Fruit fly (Drosophila melanogaster) whole organism, embryonic: ENCODE results near the gene PAN3.
A peak's percentile ranks its signal among the peaks of the same experiment; 100 is the strongest.

Source experiments
- Atf-2 ChIP-seq: fragments of 200-800 bp; sonication (Bioruptor generic); optimal IDR thresholded peaks from 2 replicates; lab custom pipeline; 2016; ENCODE audit warnings: missing biosample characterization, missing genetic modification characterization
- CG10209 ChIP-seq: fragments of 200-800 bp; sonication (Bioruptor generic); optimal IDR thresholded peaks from 3 replicates; lab custom pipeline; 2017; ENCODE audit warnings: missing biosample characterization, mild to moderate bottlenecking, missing genetic modification characterization, missing genetic modification reagents
- CG1024 ChIP-seq: fragments of 200-800 bp; sonication (Bioruptor generic); IDR thresholded peaks from 2 replicates; pipeline ENCODE4 v1.3.6; 2022; ENCODE audit warnings: missing biosample characterization, missing genetic modification characterization
- CG12942 ChIP-seq: fragments of 200-800 bp; sonication (Bioruptor generic); optimal IDR thresholded peaks from 3 replicates; lab custom pipeline; 2016; ENCODE audit warnings: missing biosample characterization, missing genetic modification characterization
- CG13123 ChIP-seq: fragments of 200-800 bp; sonication (Bioruptor generic); optimal IDR thresholded peaks from 2 replicates; lab custom pipeline; 2016; ENCODE audit warnings: missing biosample characterization, missing genetic modification characterization
- CG13296 ChIP-seq: fragments of 200-800 bp; sonication (Bioruptor generic); optimal IDR thresholded peaks from 3 replicates; lab custom pipeline; 2018; ENCODE audit warnings: missing biosample characterization, mild to moderate bottlenecking, missing genetic modification characterization
- CG14050 ChIP-seq: fragments of 200-800 bp; sonication (Bioruptor generic); IDR thresholded peaks from 3 replicates; pipeline ENCODE4 v1.3.6; 2022; ENCODE audit warnings: missing biosample characterization, missing genetic modification characterization
- CG1792 ChIP-seq: fragments of 200-800 bp; sonication (Bioruptor generic); optimal IDR thresholded peaks from 2 replicates; lab custom pipeline; 2016; ENCODE audit warnings: missing biosample characterization, missing genetic modification characterization
- CG18011 ChIP-seq: fragments of 200-800 bp; sonication (Bioruptor generic); optimal IDR thresholded peaks from 2 replicates; lab custom pipeline; 2017; ENCODE audit warnings: missing biosample characterization, missing genetic modification characterization, mild to moderate bottlenecking, moderate library complexity, missing genotype
- CG18599 ChIP-seq: fragments of 200-800 bp; sonication (Bioruptor generic); optimal IDR thresholded peaks from 3 replicates; lab custom pipeline; 2017; ENCODE audit warnings: missing biosample characterization, missing genetic modification characterization, mild to moderate bottlenecking, moderate library complexity, missing genetic modification reagents
- CG8478 ChIP-seq: fragments of >200 bp; optimal IDR thresholded peaks from 2 replicates; lab custom pipeline; 2018
- CkIIα-i1 ChIP-seq: fragments of 200-800 bp; sonication (Bioruptor generic); IDR thresholded peaks from 2 replicates; pipeline ENCODE4 v1.3.6; 2022; ENCODE audit warnings: missing biosample characterization, missing genetic modification characterization
- CoRest ChIP-seq: fragments of 200-800 bp; sonication (Bioruptor generic); optimal IDR thresholded peaks from 3 replicates; lab custom pipeline; 2018; ENCODE audit warnings: missing biosample characterization, mild to moderate bottlenecking, missing genetic modification characterization, moderate library complexity
- Dip3 ChIP-seq: fragments of 200-800 bp; sonication (Bioruptor generic); optimal IDR thresholded peaks from 3 replicates; lab custom pipeline; 2016; ENCODE audit warnings: missing biosample characterization, missing genetic modification characterization
- Fer3 ChIP-seq: fragments of 200-800 bp; sonication (Bioruptor generic); optimal IDR thresholded peaks from 2 replicates; lab custom pipeline; 2018; ENCODE audit warnings: missing biosample characterization, mild to moderate bottlenecking, missing genetic modification characterization, moderate library complexity
- Gug ChIP-seq: fragments of 200-800 bp; sonication (Bioruptor generic); IDR thresholded peaks from 4 replicates; pipeline ENCODE4 v1.3.6; 2022; ENCODE audit warnings: missing biosample characterization, missing genetic modification characterization
- HLH54F ChIP-seq: fragments of 200-800 bp; sonication (Bioruptor generic); optimal IDR thresholded peaks from 3 replicates; lab custom pipeline; 2016; ENCODE audit warnings: missing biosample characterization, missing genetic modification characterization
- Hand ChIP-seq: fragments of 200-800 bp; sonication (Bioruptor generic); optimal IDR thresholded peaks from 2 replicates; lab custom pipeline; 2017; ENCODE audit warnings: mild to moderate bottlenecking, missing biosample characterization, missing genetic modification reagents, missing genetic modification characterization
- Meics ChIP-seq: fragments of 200-800 bp; sonication (Bioruptor generic); optimal IDR thresholded peaks from 2 replicates; lab custom pipeline; 2017; ENCODE audit warnings: missing biosample characterization, mild to moderate bottlenecking, missing genetic modification characterization
- Mes4 ChIP-seq: fragments of 200-800 bp; sonication (Bioruptor generic); optimal IDR thresholded peaks from 2 replicates; lab custom pipeline; 2016; ENCODE audit warnings: missing biosample characterization, missing genetic modification characterization
- Oaz ChIP-seq: fragments of 200-800 bp; sonication (Bioruptor generic); IDR thresholded peaks from 2 replicates; pipeline ENCODE4 v1.3.6; 2022; ENCODE audit warnings: missing biosample characterization, missing genetic modification characterization
- Opbp ChIP-seq: fragments of 200-800 bp; sonication (Bioruptor generic); IDR thresholded peaks from 3 replicates; pipeline ENCODE4 v1.3.6; 2022; ENCODE audit warnings: missing biosample characterization, missing genetic modification characterization; ENCODE audit not compliant: partially characterized antibody
- Scr ChIP-seq: fragments of 200-800 bp; sonication (Bioruptor generic); IDR thresholded peaks from 2 replicates; pipeline ENCODE4 v1.3.6; 2022; ENCODE audit warnings: missing biosample characterization, missing genetic modification characterization; ENCODE audit not compliant: partially characterized antibody
- Six4 ChIP-seq: fragments of 200-800 bp; sonication (Bioruptor generic); optimal IDR thresholded peaks from 2 replicates; lab custom pipeline; 2016; ENCODE audit warnings: missing biosample characterization, missing genetic modification characterization
- Sox100B ChIP-seq: fragments of 200-800 bp; sonication (Bioruptor generic); optimal IDR thresholded peaks from 3 replicates; lab custom pipeline; 2018; ENCODE audit warnings: missing biosample characterization, mild to moderate bottlenecking, missing genetic modification characterization
- YL-1 ChIP-seq: fragments of 200-800 bp; sonication (Bioruptor generic); optimal IDR thresholded peaks from 3 replicates; lab custom pipeline; 2017; ENCODE audit warnings: missing biosample characterization, mild to moderate bottlenecking, missing genetic modification characterization
- ash1 ChIP-seq: fragments of 200-800 bp; sonication (Bioruptor generic); optimal IDR thresholded peaks from 2 replicates; lab custom pipeline; 2018; ENCODE audit warnings: missing biosample characterization, mild to moderate bottlenecking, missing genetic modification characterization
- br ChIP-seq: fragments of >200 bp; optimal IDR thresholded peaks from 2 replicates; lab custom pipeline; 2017
- corto ChIP-seq: fragments of 200-800 bp; sonication (Bioruptor generic); optimal IDR thresholded peaks from 2 replicates; lab custom pipeline; 2016; ENCODE audit warnings: missing biosample characterization, mild to moderate bottlenecking, missing genetic modification characterization, moderate library complexity
- cwo ChIP-seq: fragments of 200-800 bp; sonication (Bioruptor generic); optimal IDR thresholded peaks from 3 replicates; lab custom pipeline; 2017; ENCODE audit warnings: missing biosample characterization, missing genetic modification characterization, mild to moderate bottlenecking, moderate library complexity, missing genetic modification reagents
- fd102C ChIP-seq: fragments of 200-800 bp; sonication (Bioruptor generic); optimal IDR thresholded peaks from 2 replicates; lab custom pipeline; 2018; ENCODE audit warnings: missing biosample characterization, mild to moderate bottlenecking, missing genetic modification characterization, moderate library complexity
- gfzf ChIP-seq: fragments of 200-800 bp; sonication (Bioruptor generic); optimal IDR thresholded peaks from 2 replicates; lab custom pipeline; 2016; ENCODE audit warnings: missing biosample characterization, mild to moderate bottlenecking, missing genetic modification characterization, moderate library complexity
- ind ChIP-seq: fragments of 200-800 bp; sonication (Bioruptor generic); optimal IDR thresholded peaks from 3 replicates; lab custom pipeline; 2016; ENCODE audit warnings: missing biosample characterization, missing genetic modification characterization
- klu ChIP-seq: fragments of 200-800 bp; sonication (Bioruptor generic); IDR thresholded peaks from 2 replicates; pipeline ENCODE4 v1.3.6; 2022; ENCODE audit warnings: missing biosample characterization, missing genetic modification characterization
- lbe ChIP-seq: fragments of 200-800 bp; sonication (Bioruptor generic); optimal IDR thresholded peaks from 2 replicates; lab custom pipeline; 2016; ENCODE audit warnings: missing biosample characterization, mild to moderate bottlenecking, missing genetic modification characterization
- lov ChIP-seq, 2 experiments: fragments of 200-800 bp in 1 of 2; fragments of >200 bp in 1 of 2; sonication (Bioruptor generic) in 1 of 2; IDR thresholded peaks in 1 of 2; optimal IDR thresholded peaks in 1 of 2; 2 replicates in 1 of 2; 3 replicates in 1 of 2; pipeline versions ENCODE4 v1.3.6 to Lab custom; 2017 to 2022; ENCODE audit warnings: missing biosample characterization in 1 of 2, missing genetic modification characterization in 1 of 2
- org-1 ChIP-seq: fragments of 200-800 bp; sonication (Bioruptor generic); optimal IDR thresholded peaks from 2 replicates; lab custom pipeline; 2017; ENCODE audit warnings: missing biosample characterization, missing genetic modification characterization
- otp ChIP-seq: fragments of 200-800 bp; sonication (Bioruptor generic); IDR thresholded peaks from 3 replicates; pipeline ENCODE4, ENCODE4 v1.3.6; 2022; ENCODE audit warnings: missing biosample characterization, missing genetic modification characterization
- pros ChIP-seq: fragments of 200-800 bp; sonication (Bioruptor generic); optimal IDR thresholded peaks from 3 replicates; lab custom pipeline; 2019; ENCODE audit warnings: missing biosample characterization, mild to moderate bottlenecking, missing genetic modification characterization, moderate library complexity
- psq ChIP-seq: fragments of 200-800 bp; sonication (Bioruptor generic); optimal IDR thresholded peaks from 2 replicates; lab custom pipeline; 2017; ENCODE audit warnings: missing biosample characterization, missing genetic modification characterization
- pum ChIP-seq: fragments of 200-800 bp; sonication (Bioruptor generic); optimal IDR thresholded peaks from 2 replicates; lab custom pipeline; 2016; ENCODE audit warnings: missing biosample characterization, missing genetic modification characterization
- ro ChIP-seq: fragments of 200-800 bp; sonication (Bioruptor generic); IDR thresholded peaks from 2 replicates; pipeline ENCODE4 v1.3.6; 2022; ENCODE audit warnings: missing biosample characterization, missing genetic modification characterization
- sens ChIP-seq: fragments of 200-800 bp; sonication (Bioruptor generic); peaks from one replicate; lab custom pipeline; 2016; ENCODE audit warnings: missing biosample characterization, missing genetic modification characterization
- shn ChIP-seq: fragments of 200-800 bp; sonication (Bioruptor generic); optimal IDR thresholded peaks from 3 replicates; lab custom pipeline; 2016; ENCODE audit warnings: missing biosample characterization, missing genetic modification characterization
- sima ChIP-seq: fragments of 200-800 bp; sonication (Bioruptor generic); optimal IDR thresholded peaks from 2 replicates; lab custom pipeline; 2016; ENCODE audit warnings: missing biosample characterization, missing genetic modification characterization
- slou ChIP-seq: fragments of 200-800 bp; sonication (Bioruptor generic); optimal IDR thresholded peaks from 3 replicates; lab custom pipeline; 2016; ENCODE audit warnings: missing biosample characterization, missing genetic modification characterization
- twi ChIP-seq: fragments of 200-800 bp; optimal IDR thresholded peaks from 2 replicates; lab custom pipeline; 2019; ENCODE audit warnings: missing biosample characterization, mild to moderate bottlenecking, missing genetic modification characterization, moderate library complexity
- wdn ChIP-seq: fragments of 200-800 bp; sonication (Bioruptor generic); IDR thresholded peaks from 2 replicates; pipeline ENCODE4 v1.3.6; 2022; ENCODE audit warnings: missing biosample characterization, missing genetic modification characterization
- yki ChIP-seq: fragments of >200 bp; optimal IDR thresholded peaks from 3 replicates; lab custom pipeline; 2018

PAN3 gene

dm6 chr3L:3070274-3071204 lies at the start of gene PAN3, which contains the start of gene CG32486 (continued):
- TF ChIP-seq CG18599 (GFP tag; lab: Kevin White, UChicago) (peak; percentile 53), wdn (no peak), CG8478 (lab: Kevin White, UChicago) (no peak), sima (GFP tag; lab: Kevin White, UChicago) (no peak), CG14050 (no peak), ro (GFP tag; lab: Robert Waterston, UW) (no peak), gfzf (GFP tag; lab: Kevin White, UChicago) (peak; percentile 90), Scr (GFP tag; lab: Robert Waterston, UW) (peak; percentile 86), org-1 (GFP tag; lab: Kevin White, UChicago) (no peak), lbe (GFP tag; lab: Kevin White, UChicago) (peak; percentile 47), cwo (GFP tag; lab: Kevin White, UChicago) (peak; percentile 23), CG1792 (no peak), lov (optimal IDR thresholded peaks at IDR 0.05; lab: Kevin White, UChicago) (no peak), lov (GFP tag; IDR thresholded peaks at IDR 0.05; lab: Robert Waterston, UW) (peak; percentile 68; the same call in 1 of the 3 replicates), klu (GFP tag; lab: Robert Waterston, UW) (no peak), Dip3 (peak; percentile 44), shn (GFP tag; lab: Kevin White, UChicago) (no peak), ind (GFP tag; lab: Kevin White, UChicago) (peak; percentile 8), CkIIα-i1 (GFP tag; lab: Robert Waterston, UW) (no peak), slou (peak; percentile 25), HLH54F (GFP tag; lab: Kevin White, UChicago) (peak; percentile 10), Mes4 (GFP tag; lab: Kevin White, UChicago) (no peak), CG10209 (GFP tag; lab: Kevin White, UChicago) (peak; percentile 48), Gug (peak; percentile 27; the same call in 1 of the 4 replicates), twi (peak; percentile 40), Six4 (no peak), sens (GFP tag; lab: Kevin White, UChicago) (peak; percentile 82), Hand (GFP tag; lab: Kevin White, UChicago) (peak; percentile 49), corto (peak; percentile 2), CG18011 (GFP tag; lab: Kevin White, UChicago) (peak; percentile 3), fd102C (GFP tag; lab: Kevin White, UChicago) (peak; percentile 18), Sox100B (GFP tag; lab: Kevin White, UChicago) (no peak), CG13296 (GFP tag; lab: Kevin White, UChicago) (peak; percentile 37), Oaz (GFP tag; lab: Robert Waterston, UW) (no peak), Atf-2 (GFP tag; lab: Kevin White, UChicago) (no peak), CG1024 (GFP tag; lab: Robert Waterston, UW) (peak; percentile 52; the same call in 1 of the 2 replicates), YL-1 (GFP tag; lab: Kevin White, UChicago) (peak; percentile 54), Meics (GFP tag; lab: Kevin White, UChicago) (peak; percentile 33), otp (GFP tag; lab: Robert Waterston, UW) (peak; percentile 39; the same call in 1 of the 3 replicates), yki (lab: Kevin White, UChicago) (no peak), CG12942 (GFP tag; lab: Kevin White, UChicago) (peak; percentile 31), br (lab: Kevin White, UChicago) (no peak), psq (peak; percentile 95), ash1 (GFP tag; lab: Kevin White, UChicago) (peak; percentile 66), Opbp (GFP tag; lab: Robert Waterston, UW) (peak; percentile 92), Fer3 (tag; lab: Kevin White, UChicago) (peak; percentile 48), CG13123 (GFP tag; lab: Kevin White, UChicago) (peak; percentile 20), pum (no peak), CoRest (tag; lab: Kevin White, UChicago) (peak; percentile 76), pros (GFP tag; lab: Kevin White, UChicago) (peak; percentile 82)
